Worm (Caenorhabditis elegans) whole organism, late embryonic: ENCODE measurements around the gene smf-2.

Source experiments
- F13H6.1 ChIP-seq: sonication (generic microtip); optimal IDR thresholded peaks from 2 replicates; lab custom pipeline; 2016; ENCODE audit warnings: missing genetic modification characterization, missing compliant biosample characterization
- K02D7.2 ChIP-seq: sonication (generic microtip); optimal IDR thresholded peaks from 2 replicates; lab custom pipeline; 2017; ENCODE audit warnings: mild to moderate bottlenecking, missing genetic modification characterization, missing compliant biosample characterization
- K09A11.1 ChIP-seq: sonication (generic microtip); optimal IDR thresholded peaks from 2 replicates; lab custom pipeline; 2017; ENCODE audit warnings: antibody characterized with exemption, mild to moderate bottlenecking, missing genetic modification characterization, missing compliant biosample characterization; ENCODE audit not compliant: insufficient read depth
- T23F11.4 ChIP-seq: fragments of 200-800 bp; sonication (Bioruptor generic); optimal IDR thresholded peaks from 2 replicates; lab custom pipeline; 2018; ENCODE audit warnings: mild to moderate bottlenecking, missing genetic modification characterization, missing compliant biosample characterization
- Y22D7AL.16 ChIP-seq: sonication (generic microtip); optimal IDR thresholded peaks from 2 replicates; lab custom pipeline; 2016; ENCODE audit warnings: missing genetic modification characterization, missing compliant biosample characterization
- ceh-18 ChIP-seq: sonication (generic microtip); optimal IDR thresholded peaks from 2 replicates; lab custom pipeline; 2016; ENCODE audit warnings: missing genetic modification characterization, missing compliant biosample characterization
- ceh-19 ChIP-seq: fragments of 200-800 bp; sonication (Bioruptor generic); optimal IDR thresholded peaks from 2 replicates; lab custom pipeline; 2018; ENCODE audit warnings: mild to moderate bottlenecking, missing genetic modification characterization, missing compliant biosample characterization
- ceh-31 ChIP-seq: sonication (generic microtip); optimal IDR thresholded peaks from 2 replicates; lab custom pipeline; 2016; ENCODE audit warnings: missing genetic modification characterization, missing compliant biosample characterization
- ceh-48 ChIP-seq: sonication (generic microtip); optimal IDR thresholded peaks from 2 replicates; lab custom pipeline; 2016; ENCODE audit warnings: missing genetic modification characterization, inconsistent platforms, missing compliant biosample characterization
- ceh-6 ChIP-seq: fragments of 200-800 bp; sonication (Bioruptor generic); optimal IDR thresholded peaks from 2 replicates; lab custom pipeline; 2018; ENCODE audit warnings: mild to moderate bottlenecking, missing genetic modification characterization, missing compliant biosample characterization
- dve-1 ChIP-seq: sonication (generic microtip); optimal IDR thresholded peaks from 2 replicates; lab custom pipeline; 2017; ENCODE audit warnings: antibody characterized with exemption, mild to moderate bottlenecking, missing genetic modification characterization, missing compliant biosample characterization
- elt-2 ChIP-seq: sonication (generic microtip); optimal IDR thresholded peaks from 2 replicates; lab custom pipeline; 2016; ENCODE audit warnings: missing genetic modification reagents, missing genetic modification characterization, missing compliant biosample characterization
- ets-4 ChIP-seq: sonication (generic microtip); optimal IDR thresholded peaks from 2 replicates; lab custom pipeline; 2016; ENCODE audit warnings: missing genetic modification characterization, missing compliant biosample characterization
- fax-1 ChIP-seq: sonication (generic microtip); optimal IDR thresholded peaks from 2 replicates; lab custom pipeline; 2016; ENCODE audit warnings: missing genotype, missing genetic modification characterization, missing compliant biosample characterization
- fkh-10 ChIP-seq: fragments of 150-350 bp; optimal IDR thresholded peaks from 2 replicates; lab custom pipeline; 2014; ENCODE audit warnings: missing biosample characterization, missing genetic modification reagents, missing genetic modification characterization
- gmeb-2 ChIP-seq: sonication (generic microtip); optimal IDR thresholded peaks from 2 replicates; lab custom pipeline; 2016; ENCODE audit warnings: missing genetic modification characterization, inconsistent platforms, missing compliant biosample characterization
- hlh-13 ChIP-seq: fragments of 200-800 bp; sonication (Bioruptor generic); optimal IDR thresholded peaks from 2 replicates; lab custom pipeline; 2018; ENCODE audit warnings: mild to moderate bottlenecking, missing genetic modification characterization, missing compliant biosample characterization
- hlh-30 ChIP-seq: sonication (generic microtip); optimal IDR thresholded peaks from 2 replicates; lab custom pipeline; 2017; ENCODE audit warnings: antibody characterized with exemption, missing genetic modification characterization, missing compliant biosample characterization; ENCODE audit not compliant: insufficient read depth
- hlh-6 ChIP-seq: sonication (generic microtip); optimal IDR thresholded peaks from 2 replicates; lab custom pipeline; 2016; ENCODE audit warnings: missing genotype, missing genetic modification characterization, missing compliant biosample characterization
- madf-2 ChIP-seq: sonication (generic microtip); optimal IDR thresholded peaks from 2 replicates; lab custom pipeline; 2017; ENCODE audit warnings: missing genetic modification characterization, missing compliant biosample characterization
- nfya-1 ChIP-seq: sonication (generic microtip); optimal IDR thresholded peaks from 2 replicates; lab custom pipeline; 2017; ENCODE audit warnings: missing genetic modification characterization, mild to moderate bottlenecking, missing compliant biosample characterization, antibody characterized with exemption, moderate library complexity
- nhr-11 ChIP-seq: fragments of 150-350 bp; optimal IDR thresholded peaks from 2 replicates; lab custom pipeline; 2014; ENCODE audit warnings: missing biosample characterization, missing genetic modification characterization
- pqm-1 ChIP-seq: sonication (generic microtip); optimal IDR thresholded peaks from 2 replicates; lab custom pipeline; 2016; ENCODE audit warnings: missing genetic modification characterization, missing compliant biosample characterization
- rnt-1 ChIP-seq: sonication (generic microtip); optimal IDR thresholded peaks from 2 replicates; lab custom pipeline; 2016; ENCODE audit warnings: missing genetic modification characterization, missing compliant biosample characterization
- sdc-2 ChIP-seq: sonication (generic microtip); optimal IDR thresholded peaks from 2 replicates; lab custom pipeline; 2016; ENCODE audit warnings: missing genotype, missing genetic modification characterization, missing compliant biosample characterization
- sox-4 ChIP-seq: sonication (generic microtip); optimal IDR thresholded peaks from 2 replicates; lab custom pipeline; 2017; ENCODE audit warnings: mild to moderate bottlenecking, missing genetic modification characterization, inconsistent platforms, missing compliant biosample characterization
- ttx-3 ChIP-seq: sonication (generic microtip); optimal IDR thresholded peaks from 2 replicates; lab custom pipeline; 2016; ENCODE audit warnings: missing genetic modification reagents, missing genetic modification characterization, missing compliant biosample characterization
- unc-3 ChIP-seq, 2 experiments: fragments of 200-800 bp in 1 of 2; sonication (Bioruptor generic) in 1 of 2; sonication (generic microtip) in 1 of 2; conservative IDR thresholded peaks in 1 of 2; optimal IDR thresholded peaks in 1 of 2; 2 replicates each; pipeline versions ENCODE4 v1.3.6 to Lab custom; 2016 to 2022; ENCODE audit warnings: missing compliant biosample characterization in 2 of 2, missing genetic modification characterization in 2 of 2, missing genetic modification reagents in 1 of 2
- unc-42 ChIP-seq: sonication (generic microtip); optimal IDR thresholded peaks from 2 replicates; lab custom pipeline; 2016; ENCODE audit warnings: missing genotype, missing genetic modification characterization, missing compliant biosample characterization
- unc-55 ChIP-seq: sonication (generic microtip); optimal IDR thresholded peaks from 2 replicates; lab custom pipeline; 2017; ENCODE audit warnings: missing biosample characterization, missing genetic modification reagents, missing genetic modification characterization
- unc-86 ChIP-seq: sonication (generic microtip); optimal IDR thresholded peaks from 2 replicates; lab custom pipeline; 2016; ENCODE audit warnings: missing genetic modification characterization, missing compliant biosample characterization
- zip-5 ChIP-seq: sonication (generic microtip); optimal IDR thresholded peaks from 2 replicates; lab custom pipeline; 2016; ENCODE audit warnings: missing genetic modification characterization, missing compliant biosample characterization

Gene smf-2

ce11 chrX:6718595-6718994 is at the start of gene smf-2:
TSS of gene smf-2 (minus strand) at chrX:6718695.
- TF ChIP-seq hlh-13 (GFP tag; lab: Kevin White, UChicago) (no peak), nhr-11 (tag; lab: Kevin White, UChicago) (no peak), madf-2 (no peak), ceh-48 (tag; lab: Kevin White, UChicago) (no peak), unc-42 (tag; lab: Kevin White, UChicago) (no peak), fax-1 (tag; lab: Kevin White, UChicago) (no peak), ceh-19 (GFP tag; lab: Kevin White, UChicago) (no peak)
- TF ChIP-seq, all 69 proteins: peak for 0

ce11 chrX:6761688-6762185 is 43.2 kb upstream of the smf-2 start, which contains the start of gene abts-4:
TSS of gene abts-4 (minus strand) at chrX:6761738.
- no peak for TF ChIP-seq hlh-6 (tag; lab: Kevin White, UChicago)
- no peak for TF ChIP-seq unc-42 (tag; lab: Kevin White, UChicago)
- TF ChIP-seq ttx-3, result no peak
- no peak for TF ChIP-seq gmeb-2 (tag; lab: Kevin White, UChicago)
- no peak for TF ChIP-seq T23F11.4 (GFP tag; lab: Kevin White, UChicago)
- TF ChIP-seq unc-86 (tag; lab: Kevin White, UChicago), result no peak
- TF ChIP-seq K02D7.2 (tag; lab: Kevin White, UChicago), result no peak
- no peak for TF ChIP-seq Y22D7AL.16

ce11 chrX:6761211-6761610 is 42.7 kb upstream of the smf-2 start:
- TF ChIP-seq ttx-3, result no peak
- no peak for TF ChIP-seq ceh-6

ce11 chrX:6750145-6750544 is 31.6 kb upstream of the smf-2 start:
- no peak for TF ChIP-seq sdc-2 (tag; lab: Kevin White, UChicago)
- peak; percentile 32 for TF ChIP-seq F13H6.1 (tag; lab: Kevin White, UChicago)
- peak; percentile 11 for TF ChIP-seq hlh-30 (tag; lab: Kevin White, UChicago)
- no peak for TF ChIP-seq ceh-48 (tag; lab: Kevin White, UChicago)
- no peak for TF ChIP-seq unc-3 (GFP tag; conservative IDR thresholded peaks at IDR 0.05; lab: Robert Waterston, UW)
- TF ChIP-seq unc-3 (tag; optimal IDR thresholded peaks at IDR 0.05; lab: Kevin White, UChicago), result no peak
- TF ChIP-seq zip-5 (tag; lab: Kevin White, UChicago), result no peak
- peak; percentile 26 for TF ChIP-seq unc-55 (GFP tag; lab: Kevin White, UChicago)
- TF ChIP-seq elt-2 (tag; lab: Kevin White, UChicago), result peak; percentile 7
- peak; percentile 79 for TF ChIP-seq ceh-18
- TF ChIP-seq fkh-10 (GFP tag; lab: Kevin White, UChicago), result no peak
- peak; percentile 70 for TF ChIP-seq pqm-1 (tag; lab: Kevin White, UChicago)
- no peak for TF ChIP-seq rnt-1 (tag; lab: Kevin White, UChicago)
- TF ChIP-seq dve-1 (tag; lab: Kevin White, UChicago), result peak; percentile 50
- peak; percentile 4 for TF ChIP-seq K09A11.1 (tag; lab: Kevin White, UChicago)
- TF ChIP-seq ets-4 (tag; lab: Kevin White, UChicago), result peak; percentile 69
- no peak for TF ChIP-seq hlh-6 (tag; lab: Kevin White, UChicago)
- TF ChIP-seq sox-4 (tag; lab: Kevin White, UChicago), result no peak
- TF ChIP-seq nfya-1, result peak; percentile 48
- no peak for TF ChIP-seq ceh-31 (tag; lab: Kevin White, UChicago)
- TF ChIP-seq, all 69 proteins: peak for 10

DNA sequence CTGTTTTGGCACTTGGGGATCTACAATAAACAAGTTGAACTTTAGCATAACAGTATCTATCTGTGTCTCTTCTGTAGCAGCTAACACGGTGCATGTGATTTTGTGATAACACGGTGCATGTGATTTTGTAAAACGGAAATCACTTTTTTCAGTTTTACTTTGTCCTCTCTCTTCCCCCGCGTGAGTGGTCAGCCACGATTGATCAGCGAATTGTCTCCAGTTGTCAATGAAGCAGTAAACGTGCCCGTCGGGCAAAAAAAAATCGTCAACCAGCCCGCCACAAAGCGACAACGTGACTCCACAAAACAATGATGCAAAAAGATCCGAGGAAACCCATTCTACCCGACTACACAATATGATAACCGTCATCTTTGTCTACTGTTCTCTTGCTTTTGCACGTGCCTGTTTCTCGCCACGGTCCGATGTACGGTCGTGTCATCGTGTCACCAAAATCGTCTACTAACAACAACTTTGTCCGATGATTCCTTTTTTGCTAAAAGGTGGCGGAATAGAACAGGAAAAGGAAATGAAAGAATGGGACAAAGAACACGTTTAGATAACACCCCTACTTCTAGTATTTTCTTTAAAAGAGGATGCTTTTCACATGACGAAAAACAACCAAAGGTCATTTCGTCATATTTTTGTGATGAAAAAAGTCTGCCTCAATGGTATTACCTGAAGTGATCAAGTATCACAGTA is 30.8 kb upstream of the smf-2 start:
- TF ChIP-seq pqm-1 (tag; lab: Kevin White, UChicago), result peak; percentile 1
- no peak for TF ChIP-seq unc-86 (tag; lab: Kevin White, UChicago)
